Worm (Caenorhabditis elegans) whole organism, mixed stage, embryonic: ENCODE results near the gene tbc-8.

Experiments used
- M03D4.4 ChIP-seq: sonication (generic microtip); optimal IDR thresholded peaks from 2 replicates; lab custom pipeline; 2017; ENCODE audit warnings: mild to moderate bottlenecking, missing genetic modification characterization, missing compliant biosample characterization
- blmp-1 ChIP-seq: fragments of 150-350 bp; optimal IDR thresholded peaks from 2 replicates; lab custom pipeline; 2014; ENCODE audit warnings: missing biosample characterization, missing genetic modification characterization
- ceh-39 ChIP-seq: fragments of 150-350 bp; optimal IDR thresholded peaks from 2 replicates; lab custom pipeline; 2014; ENCODE audit warnings: missing biosample characterization, missing genetic modification characterization
- ceh-43 ChIP-seq: fragments of 200-800 bp; sonication (Bioruptor generic); optimal IDR thresholded peaks from 2 replicates; lab custom pipeline; 2018; ENCODE audit warnings: mild to moderate bottlenecking, missing genetic modification characterization, moderate library complexity, missing compliant biosample characterization
- ceh-83 ChIP-seq: fragments of 200-800 bp; sonication (Bioruptor generic); optimal IDR thresholded peaks from 2 replicates; lab custom pipeline; 2018; ENCODE audit warnings: mild to moderate bottlenecking, missing genetic modification characterization, missing compliant biosample characterization
- ces-1 ChIP-seq: fragments of 150-350 bp; optimal IDR thresholded peaks from 2 replicates; lab custom pipeline; 2014; ENCODE audit warnings: missing biosample characterization, missing genetic modification reagents, missing genetic modification characterization
- cnd-1 ChIP-seq: fragments of 200-800 bp; sonication (Bioruptor generic); optimal IDR thresholded peaks from 2 replicates; lab custom pipeline; 2018; ENCODE audit warnings: mild to moderate bottlenecking, missing genetic modification characterization, missing compliant biosample characterization
- drap-1 ChIP-seq: fragments of 200-800 bp; sonication (Bioruptor generic); optimal IDR thresholded peaks from 3 replicates; lab custom pipeline; 2018; ENCODE audit warnings: mild to moderate bottlenecking, missing genetic modification characterization, missing compliant biosample characterization
- flh-1 ChIP-seq: fragments of 200-800 bp; sonication (Bioruptor generic); optimal IDR thresholded peaks from 2 replicates; lab custom pipeline; 2018; ENCODE audit warnings: mild to moderate bottlenecking, missing genetic modification characterization, moderate library complexity, missing compliant biosample characterization
- hlh-1 ChIP-seq: fragments of 150-350 bp; optimal IDR thresholded peaks from 2 replicates; lab custom pipeline; 2014; ENCODE audit warnings: missing biosample characterization, missing genetic modification reagents, missing genetic modification characterization
- lin-13 ChIP-seq: fragments of 150-350 bp; optimal IDR thresholded peaks from 2 replicates; lab custom pipeline; 2014; ENCODE audit warnings: missing biosample characterization, missing genetic modification characterization
- lin-32 ChIP-seq: fragments of 200-800 bp; sonication (Bioruptor generic); optimal IDR thresholded peaks from 2 replicates; lab custom pipeline; 2018; ENCODE audit warnings: mild to moderate bottlenecking, missing genetic modification characterization, missing compliant biosample characterization
- lsy-2 ChIP-seq: fragments of 150-350 bp; optimal IDR thresholded peaks from 2 replicates; lab custom pipeline; 2014; ENCODE audit warnings: missing biosample characterization, missing genetic modification characterization
- mab-5 ChIP-seq: fragments of 150-350 bp; optimal IDR thresholded peaks from 2 replicates; lab custom pipeline; 2014; ENCODE audit warnings: missing biosample characterization, missing genetic modification characterization
- mep-1 ChIP-seq: fragments of 150-350 bp; optimal IDR thresholded peaks from 2 replicates; lab custom pipeline; 2017; ENCODE audit warnings: missing biosample characterization, missing genetic modification reagents, missing genetic modification characterization, inconsistent platforms
- nhr-12 ChIP-seq: fragments of 150-350 bp; optimal IDR thresholded peaks from 2 replicates; lab custom pipeline; 2014; ENCODE audit warnings: missing biosample characterization, missing genetic modification characterization
- nhr-2 ChIP-seq: fragments of 150-350 bp; optimal IDR thresholded peaks from 2 replicates; lab custom pipeline; 2014; ENCODE audit warnings: missing biosample characterization, missing genetic modification characterization
- nhr-28 ChIP-seq: fragments of 150-350 bp; optimal IDR thresholded peaks from 2 replicates; lab custom pipeline; 2014; ENCODE audit warnings: missing biosample characterization, missing genetic modification characterization
- nhr-76 ChIP-seq: sonication (generic microtip); optimal IDR thresholded peaks from 2 replicates; lab custom pipeline; 2017; ENCODE audit warnings: missing biosample characterization, missing genetic modification characterization
- pha-4 ChIP-seq: fragments of 150-350 bp; optimal IDR thresholded peaks from 2 replicates; lab custom pipeline; 2018; ENCODE audit warnings: missing biosample characterization, missing genetic modification reagents, missing genetic modification characterization
- sem-2 ChIP-seq: fragments of 200-800 bp; sonication (Bioruptor generic); optimal IDR thresholded peaks from 2 replicates; lab custom pipeline; 2018; ENCODE audit warnings: mild to moderate bottlenecking, missing genetic modification characterization, missing compliant biosample characterization
- sptf-1 ChIP-seq: sonication (generic microtip); optimal IDR thresholded peaks from 2 replicates; lab custom pipeline; 2017; ENCODE audit warnings: mild to moderate bottlenecking, missing genetic modification characterization, moderate library complexity, missing compliant biosample characterization
- tbx-8 ChIP-seq: fragments of 200-800 bp; sonication (Bioruptor generic); optimal IDR thresholded peaks from 2 replicates; lab custom pipeline; 2018; ENCODE audit warnings: mild to moderate bottlenecking, missing genetic modification characterization, moderate library complexity, missing compliant biosample characterization
- unc-120 ChIP-seq: sonication (generic microtip); optimal IDR thresholded peaks from 2 replicates; lab custom pipeline; 2017; ENCODE audit warnings: missing genetic modification characterization, missing compliant biosample characterization; ENCODE audit not compliant: poor library complexity, severe bottlenecking
- unc-39 ChIP-seq: fragments of 150-350 bp; optimal IDR thresholded peaks from 2 replicates; lab custom pipeline; 2014; ENCODE audit warnings: missing biosample characterization, missing genetic modification characterization
- zip-8 ChIP-seq: fragments of 150-350 bp; optimal IDR thresholded peaks from 2 replicates; lab custom pipeline; 2014; ENCODE audit warnings: missing biosample characterization, missing genetic modification characterization
- ztf-11 ChIP-seq: fragments of 150-350 bp; optimal IDR thresholded peaks from 2 replicates; lab custom pipeline; 2014; ENCODE audit warnings: missing biosample characterization, missing genetic modification characterization

The tbc-8 gene

ce11 chrIII:10357598-10358186 is 7.1 kb upstream of the tbc-8 start, which contains the start of gene umps-1:
Gene umps-1 (minus strand): TSS chrIII:10357648.
- TF ChIP-seq ceh-43 (GFP tag; lab: Kevin White, UChicago) = no peak
- TF ChIP-seq mep-1 (tag; lab: Kevin White, UChicago) = no peak
- TF ChIP-seq hlh-1 (tag; lab: Kevin White, UChicago) = no peak
- TF ChIP-seq lsy-2 = peak; percentile 94
- no peak for TF ChIP-seq nhr-28
- no peak for TF ChIP-seq sptf-1
- TF ChIP-seq sem-2 (GFP tag; lab: Kevin White, UChicago) = no peak
- TF ChIP-seq ces-1 = no peak
- no peak for TF ChIP-seq ztf-11 (tag; lab: Kevin White, UChicago)
- no peak for TF ChIP-seq cnd-1 (tag; lab: Kevin White, UChicago)
- peak; percentile 93 for TF ChIP-seq zip-8 (tag; lab: Kevin White, UChicago)

- TF ChIP-seq mep-1 (tag; lab: Kevin White, UChicago) = no peak
- peak; percentile 21 for TF ChIP-seq ces-1
These were observed 6.0 kb upstream of the tbc-8 start for ce11 chrIII:10358751-10359150.

- TF ChIP-seq sem-2 (GFP tag; lab: Kevin White, UChicago) = no peak
- TF ChIP-seq ces-1 = peak; percentile 24
These were observed 4.8 kb upstream of the tbc-8 start for ce11 chrIII:10359916-10360315.

- TF ChIP-seq drap-1 (GFP tag; lab: Kevin White, UChicago) (no peak), M03D4.4 (tag; lab: Kevin White, UChicago) (no peak), unc-120 (tag; lab: Kevin White, UChicago) (no peak), zip-8 (tag; lab: Kevin White, UChicago) (peak; percentile 93), ceh-39 (tag; lab: Kevin White, UChicago) (no peak)
These were observed 3.3 kb upstream of the tbc-8 start for ce11 chrIII:10361456-10361855.

- TF ChIP-seq ces-1 (no peak), blmp-1 (no peak), unc-120 (tag; lab: Kevin White, UChicago) (no peak), unc-39 (tag; lab: Kevin White, UChicago) (no peak), drap-1 (GFP tag; lab: Kevin White, UChicago) (no peak), sem-2 (GFP tag; lab: Kevin White, UChicago) (no peak), ceh-83 (GFP tag; lab: Kevin White, UChicago) (no peak), mab-5 (tag; lab: Kevin White, UChicago) (no peak), tbx-8 (GFP tag; lab: Kevin White, UChicago) (no peak), flh-1 (GFP tag; lab: Kevin White, UChicago) (no peak), nhr-12 (no peak), nhr-76 (tag; lab: Kevin White, UChicago) (no peak), lin-13 (tag; lab: Kevin White, UChicago) (no peak), M03D4.4 (tag; lab: Kevin White, UChicago) (no peak), lsy-2 (no peak), nhr-28 (no peak), pha-4 (tag; lab: Kevin White, UChicago) (no peak), lin-32 (GFP tag; lab: Kevin White, UChicago) (no peak), hlh-1 (tag; lab: Kevin White, UChicago) (no peak), ceh-43 (GFP tag; lab: Kevin White, UChicago) (no peak)
These were observed 1.8 kb upstream of the tbc-8 start for ce11 chrIII:10362920-10363319.

ce11 chrIII:10367355-10367909 is 2.7 kb downstream of the tbc-8 start:
- peak; percentile 31 for TF ChIP-seq ces-1
- no peak for TF ChIP-seq nhr-2 (tag; lab: Kevin White, UChicago)
- no peak for TF ChIP-seq cnd-1 (tag; lab: Kevin White, UChicago)

- TF ChIP-seq nhr-28 = no peak
- TF ChIP-seq hlh-1 (tag; lab: Kevin White, UChicago) = no peak
- no peak for TF ChIP-seq pha-4 (tag; lab: Kevin White, UChicago)
- TF ChIP-seq, all 35 proteins: peak for 0
These were observed 9.1 kb downstream of the tbc-8 start for ce11 chrIII:10373845-10374244.
